Fruit fly (Drosophila melanogaster) whole organism, prepupa: ENCODE results near the gene Nepl3.

Experiments
- CG16779 ChIP-seq: fragments of 200-800 bp; sonication (Bioruptor generic); optimal IDR thresholded peaks from 3 replicates; lab custom pipeline; 2017; ENCODE audit warnings: missing biosample characterization, mild to moderate bottlenecking, missing genetic modification characterization
- CG9139 ChIP-seq: fragments of 200-800 bp; sonication (Bioruptor generic); optimal IDR thresholded peaks from 3 replicates; lab custom pipeline; 2017; ENCODE audit warnings: missing biosample characterization, mild to moderate bottlenecking, missing genetic modification characterization

DNA sequence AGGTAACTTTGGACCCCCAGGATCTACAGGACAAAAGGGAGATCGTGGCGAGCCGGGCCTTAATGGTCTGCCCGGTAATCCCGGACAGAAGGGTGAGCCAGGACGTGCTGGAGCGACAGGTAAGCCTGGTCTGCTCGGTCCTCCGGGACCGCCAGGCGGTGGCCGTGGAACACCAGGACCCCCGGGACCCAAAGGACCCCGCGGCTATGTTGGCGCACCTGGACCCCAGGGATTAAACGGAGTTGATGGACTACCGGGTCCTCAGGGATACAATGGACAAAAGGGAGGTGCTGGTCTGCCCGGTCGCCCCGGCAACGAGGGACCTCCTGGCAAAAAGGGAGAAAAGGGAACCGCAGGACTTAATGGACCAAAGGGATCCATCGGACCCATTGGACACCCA is 26.2 kb downstream of the Nepl3 start:
- TF ChIP-seq CG9139 (no peak), CG16779 (tag; lab: Kevin White, UChicago) (no peak)
